In the genomic region with DNA sequence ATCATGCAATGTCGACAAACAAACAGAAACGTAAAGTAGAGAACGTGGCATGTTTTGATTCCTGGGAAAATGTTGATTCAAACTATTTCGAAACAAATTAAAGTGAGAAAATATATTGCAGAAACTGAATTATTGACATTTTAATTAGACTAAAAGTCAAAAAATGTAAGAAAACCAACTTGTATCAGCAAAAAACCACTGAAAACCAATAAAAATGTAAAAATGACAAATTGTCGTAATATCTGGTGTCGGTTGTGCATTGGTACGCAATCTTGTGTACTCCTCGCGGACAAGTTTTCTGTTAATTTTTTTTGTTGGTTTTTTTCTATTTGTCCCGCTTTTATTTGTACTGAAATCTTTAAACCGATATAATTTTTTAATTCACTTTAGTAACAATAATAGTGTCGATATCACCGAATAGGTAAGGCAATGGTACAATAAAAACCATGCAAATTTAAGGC, we compare ENCODE assay signal across 3 worm cellular contexts.
TF ChIP-seq lines count a peak whose summit lies in the region.

A gene (minus strand): TSS at position 51 of the 461 bp plus-strand sequence.

TF ChIP-seq in whole organism, L1 larva, 84 proteins besides CTCF, POLR2A, EP300 and RAD21 (continued from another document):
- TF ChIP-seq dsc-1 (tag; optimal IDR thresholded peaks at IDR 0.05; lab: Kevin White, UChicago) = peak; percentile 29
- no peak for TF ChIP-seq sox-4 (tag; optimal IDR thresholded peaks at IDR 0.05; lab: Kevin White, UChicago)
- peak; percentile 56 to 66 for TF ChIP-seq efl-1 (optimal IDR thresholded peaks at IDR 0.05; lab: Kevin White, UChicago)
- peak; percentile 67 to 93 for TF ChIP-seq efl-1 (GFP tag; optimal IDR thresholded peaks at IDR 0.05 in 1 of 2; lab: Kevin White, UChicago)
- peak; percentile 3 for TF ChIP-seq lir-3 (tag; optimal IDR thresholded peaks at IDR 0.05; lab: Kevin White, UChicago; ENCODE audit: poor library complexity)
- TF ChIP-seq dpl-1 (GFP tag; optimal IDR thresholded peaks at IDR 0.05; lab: Kevin White, UChicago) = peak; percentile 30 to 56 (median 39)
- peak; percentile 48 for TF ChIP-seq lin-14 (GFP tag; optimal IDR thresholded peaks at IDR 0.05; lab: Kevin White, UChicago)
- TF ChIP-seq hlh-4 (tag; optimal IDR thresholded peaks at IDR 0.05; lab: Kevin White, UChicago) = no peak
- peak; percentile 70 to 76 for TF ChIP-seq lsy-2 (tag; optimal IDR thresholded peaks at IDR 0.05; lab: Kevin White, UChicago)
- peak; percentile 57 for TF ChIP-seq xbp-1 (tag; optimal IDR thresholded peaks at IDR 0.05; lab: Kevin White, UChicago)
- peak; percentile 62 for TF ChIP-seq nhr-20 (tag; optimal IDR thresholded peaks at IDR 0.05; lab: Kevin White, UChicago)
- no peak for TF ChIP-seq nhr-11 (tag; optimal IDR thresholded peaks at IDR 0.05; lab: Kevin White, UChicago)
- TF ChIP-seq unc-86 (tag; optimal IDR thresholded peaks at IDR 0.05; lab: Kevin White, UChicago) = no peak
- TF ChIP-seq jun-1 (tag; optimal IDR thresholded peaks at IDR 0.05; lab: Kevin White, UChicago) = no peak
- TF ChIP-seq fos-1 (tag; optimal IDR thresholded peaks at IDR 0.05; lab: Kevin White, UChicago) = no peak
- no peak for TF ChIP-seq hlh-17 (GFP tag; optimal IDR thresholded peaks at IDR 0.05; lab: Kevin White, UChicago; ENCODE audit: borderline replicate concordance)
- TF ChIP-seq ces-1 (GFP tag; optimal IDR thresholded peaks at IDR 0.05; lab: Kevin White, UChicago) = no peak
- TF ChIP-seq ceh-8 (GFP tag; optimal IDR thresholded peaks at IDR 0.05; lab: Kevin White, UChicago) = no peak
- TF ChIP-seq lin-35 (GFP tag; optimal IDR thresholded peaks at IDR 0.05; lab: Kevin White, UChicago) = peak; percentile 49 to 55
- no peak for TF ChIP-seq fkh-4 (tag; optimal IDR thresholded peaks at IDR 0.05; lab: Kevin White, UChicago; ENCODE audit: borderline replicate concordance)
- TF ChIP-seq F16B12.6 (tag; optimal IDR thresholded peaks at IDR 0.05; lab: Kevin White, UChicago) = peak; percentile 86
- peak; percentile 49 for TF ChIP-seq tbx-2 (tag; optimal IDR thresholded peaks at IDR 0.05; lab: Kevin White, UChicago)

TF ChIP-seq in whole organism, L2 larva, 48 proteins besides CTCF, POLR2A, EP300 and RAD21 (continued from another document):
- TF ChIP-seq Y55F3AM.14 (GFP tag; optimal IDR thresholded peaks at IDR 0.05; lab: Kevin White, UChicago) = no peak
- peak; percentile 9 for TF ChIP-seq fos-1 (tag; optimal IDR thresholded peaks at IDR 0.05; lab: Kevin White, UChicago)
- TF ChIP-seq ztf-1 (GFP tag; conservative IDR thresholded peaks at IDR 0.05; lab: Robert Waterston, UW) = no peak
- TF ChIP-seq blmp-1 (tag; optimal IDR thresholded peaks at IDR 0.05; lab: Kevin White, UChicago; ENCODE audit: insufficient read depth) = peak; percentile 23
- no peak for TF ChIP-seq nhr-11 (tag; optimal IDR thresholded peaks at IDR 0.05; lab: Kevin White, UChicago)

TF ChIP-seq in whole organism, L4 larva, 104 proteins besides CTCF, POLR2A, EP300 and RAD21 (continued from another document):
- TF ChIP-seq Y5F2A.4 (GFP tag; optimal IDR thresholded peaks at IDR 0.05; lab: Kevin White, UChicago) (no peak), lin-38 (GFP tag; IDR thresholded peaks at IDR 0.05; lab: Robert Waterston, UW) (peak; percentile 42), hlh-30 (tag; optimal IDR thresholded peaks at IDR 0.05; lab: Kevin White, UChicago; ENCODE audit: insufficient read depth) (peak; percentile 12), F26F4.8 (GFP tag; conservative IDR thresholded peaks at IDR 0.05; lab: Robert Waterston, UW) (no peak), T26A8.4 (GFP tag; IDR thresholded peaks at IDR 0.05; lab: Robert Waterston, UW) (no peak), ztf-7 (tag; optimal IDR thresholded peaks at IDR 0.05; lab: Kevin White, UChicago) (peak; percentile 86)
